Fruit fly (Drosophila melanogaster) whole organism, embryonic: Measurements from ENCODE around the gene CG5790.
A peak's percentile ranks its signal among the peaks of the same experiment; 100 is the strongest.

Experiments used
- Aef1 ChIP-seq: fragments of 200-800 bp; sonication (Bioruptor generic); IDR thresholded peaks from 3 replicates; pipeline ENCODE4 v1.3.6; 2022; ENCODE audit warnings: missing biosample characterization, missing genetic modification characterization
- Atf3 ChIP-seq: fragments of 200-800 bp; sonication (Bioruptor generic); optimal IDR thresholded peaks from 3 replicates; lab custom pipeline; 2016; ENCODE audit warnings: missing biosample characterization, missing genetic modification characterization
- C15 ChIP-seq: fragments of 200-800 bp; sonication (Bioruptor generic); IDR thresholded peaks from 3 replicates; pipeline ENCODE4 v1.3.6; 2022; ENCODE audit warnings: missing biosample characterization, missing genetic modification characterization
- CG10543 ChIP-seq: fragments of 200-800 bp; sonication (Bioruptor generic); optimal IDR thresholded peaks from 3 replicates; lab custom pipeline; 2017; ENCODE audit warnings: missing biosample characterization, mild to moderate bottlenecking, missing genetic modification characterization, moderate library complexity
- CG10654 ChIP-seq: fragments of 200-800 bp; sonication (Bioruptor generic); optimal IDR thresholded peaks from 2 replicates; lab custom pipeline; 2016; ENCODE audit warnings: missing biosample characterization, missing genetic modification characterization
- CG11398 ChIP-seq: fragments of 200-800 bp; sonication (Bioruptor generic); optimal IDR thresholded peaks from 2 replicates; lab custom pipeline; 2016; ENCODE audit warnings: missing biosample characterization, missing genetic modification characterization
- CG11504 ChIP-seq: fragments of 200-800 bp; sonication (Bioruptor generic); optimal IDR thresholded peaks from 3 replicates; lab custom pipeline; 2019; ENCODE audit warnings: missing biosample characterization, mild to moderate bottlenecking, missing genetic modification characterization, moderate library complexity
- CG11723 ChIP-seq: fragments of 200-800 bp; sonication (Bioruptor generic); optimal IDR thresholded peaks from 2 replicates; lab custom pipeline; 2017; ENCODE audit warnings: missing biosample characterization, mild to moderate bottlenecking, missing genetic modification characterization
- CG12071 ChIP-seq: fragments of 200-800 bp; sonication (Bioruptor generic); optimal IDR thresholded peaks from 3 replicates; lab custom pipeline; 2018; ENCODE audit warnings: missing biosample characterization, mild to moderate bottlenecking, missing genetic modification characterization
- CG12391 ChIP-seq: fragments of 200-800 bp; sonication (Bioruptor generic); optimal IDR thresholded peaks from 3 replicates; lab custom pipeline; 2018; ENCODE audit warnings: missing biosample characterization, mild to moderate bottlenecking, missing genetic modification characterization, moderate library complexity
- CG15011 ChIP-seq: fragments of 200-800 bp; sonication (Bioruptor generic); optimal IDR thresholded peaks from 3 replicates; lab custom pipeline; 2018; ENCODE audit warnings: missing biosample characterization, mild to moderate bottlenecking, missing genetic modification characterization
- CG15479 ChIP-seq: fragments of 200-800 bp; sonication (Bioruptor generic); optimal IDR thresholded peaks from 3 replicates; lab custom pipeline; 2019; ENCODE audit warnings: missing biosample characterization, mild to moderate bottlenecking, missing genetic modification characterization, moderate library complexity
- CG16779 ChIP-seq: fragments of 200-800 bp; sonication (Bioruptor generic); IDR thresholded peaks from 2 replicates; pipeline ENCODE4 v1.3.6; 2022; ENCODE audit warnings: missing biosample characterization, missing genetic modification characterization
- CG17359 ChIP-seq: fragments of 200-800 bp; sonication (Bioruptor generic); optimal IDR thresholded peaks from 3 replicates; lab custom pipeline; 2018; ENCODE audit warnings: missing biosample characterization, mild to moderate bottlenecking, missing genetic modification characterization, moderate library complexity
- CG2678 ChIP-seq: fragments of 200-800 bp; sonication (Bioruptor generic); optimal IDR thresholded peaks from 3 replicates; lab custom pipeline; 2019; ENCODE audit warnings: missing biosample characterization, mild to moderate bottlenecking, missing genetic modification characterization, moderate library complexity
- CG31441 ChIP-seq: fragments of 200-800 bp; sonication (Bioruptor generic); IDR thresholded peaks from 2 replicates; pipeline ENCODE4 v1.3.6; 2022; ENCODE audit warnings: missing biosample characterization, missing genetic modification characterization
- CG3163 ChIP-seq: fragments of 200-800 bp; sonication (Bioruptor generic); optimal IDR thresholded peaks from 3 replicates; lab custom pipeline; 2016; ENCODE audit warnings: missing biosample characterization, missing genetic modification characterization
- CG32772 ChIP-seq: fragments of 200-800 bp; sonication (Bioruptor generic); IDR thresholded peaks from 2 replicates; pipeline ENCODE4 v1.3.6; 2022; ENCODE audit warnings: missing biosample characterization, missing genetic modification characterization
- CG3726 ChIP-seq: fragments of 200-800 bp; sonication (Bioruptor generic); IDR thresholded peaks from 3 replicates; pipeline ENCODE4, ENCODE4 v1.3.6; 2022; ENCODE audit warnings: missing biosample characterization, missing genetic modification characterization
- CG4282 ChIP-seq: fragments of 200-800 bp; sonication (Bioruptor generic); optimal IDR thresholded peaks from 2 replicates; lab custom pipeline; 2016; ENCODE audit warnings: missing biosample characterization, missing genetic modification characterization
- CG43689 ChIP-seq: fragments of 200-800 bp; sonication (Bioruptor generic); IDR thresholded peaks from 2 replicates; pipeline ENCODE4 v1.3.6; 2022; ENCODE audit warnings: missing biosample characterization, missing genetic modification characterization
- CG4404 ChIP-seq: fragments of 200-800 bp; sonication (Bioruptor generic); IDR thresholded peaks from 2 replicates; pipeline ENCODE4 v1.3.6; 2022; ENCODE audit warnings: missing biosample characterization, missing genetic modification characterization
- CG6689 ChIP-seq: fragments of 200-800 bp; sonication (Bioruptor generic); IDR thresholded peaks from 2 replicates; pipeline ENCODE4 v1.3.6; 2022; ENCODE audit warnings: missing biosample characterization, missing genetic modification characterization
- CG7839 ChIP-seq: fragments of 200-800 bp; sonication (Bioruptor generic); optimal IDR thresholded peaks from 3 replicates; lab custom pipeline; 2018; ENCODE audit warnings: missing biosample characterization, mild to moderate bottlenecking, missing genetic modification characterization, moderate library complexity
- CG8281 ChIP-seq: fragments of 200-800 bp; sonication (Bioruptor generic); optimal IDR thresholded peaks from 2 replicates; lab custom pipeline; 2018; ENCODE audit warnings: missing biosample characterization, mild to moderate bottlenecking, missing genetic modification characterization, moderate library complexity
- CG9437 ChIP-seq: fragments of 200-800 bp; sonication (Bioruptor generic); optimal IDR thresholded peaks from 2 replicates; lab custom pipeline; 2018; ENCODE audit warnings: missing biosample characterization, mild to moderate bottlenecking, missing genetic modification characterization
- CTCF ChIP-seq: fragments of 200-800 bp; sonication (Bioruptor generic); optimal IDR thresholded peaks from 2 replicates; lab custom pipeline; 2017; ENCODE audit warnings: missing biosample characterization, mild to moderate bottlenecking, missing genetic modification characterization, moderate library complexity
- Deaf1 ChIP-seq: fragments of 200-800 bp; optimal IDR thresholded peaks from 3 replicates; lab custom pipeline; 2019; ENCODE audit warnings: missing biosample characterization, mild to moderate bottlenecking, missing genetic modification characterization, moderate library complexity
- Dref ChIP-seq: fragments of 200-800 bp; sonication (Bioruptor generic); IDR thresholded peaks from 2 replicates; pipeline ENCODE4 v1.3.6; 2022; ENCODE audit warnings: missing biosample characterization, missing genetic modification characterization
- Drgx ChIP-seq: fragments of 200-800 bp; sonication (Bioruptor generic); IDR thresholded peaks from 2 replicates; pipeline ENCODE4 v1.3.6; 2022; ENCODE audit warnings: missing biosample characterization, missing genetic modification characterization
- E2f2 ChIP-seq: fragments of 200-800 bp; sonication (Bioruptor generic); IDR thresholded peaks from 2 replicates; pipeline ENCODE4 v1.3.6; 2022; ENCODE audit warnings: missing biosample characterization, missing genetic modification characterization
- Gsc ChIP-seq: fragments of 200-800 bp; sonication (Bioruptor generic); IDR thresholded peaks from 2 replicates; pipeline ENCODE4 v1.3.6; 2022; ENCODE audit warnings: missing biosample characterization, missing genetic modification characterization
- H15 ChIP-seq: fragments of 200-800 bp; sonication (Bioruptor generic); IDR thresholded peaks from 3 replicates; pipeline ENCODE4 v1.3.6; 2022; ENCODE audit warnings: missing biosample characterization, missing genetic modification characterization
- HLH4C ChIP-seq: fragments of 200-800 bp; sonication (Bioruptor generic); IDR thresholded peaks from 3 replicates; pipeline ENCODE4 v1.3.6; 2022; ENCODE audit warnings: missing biosample characterization, missing genetic modification characterization; ENCODE audit not compliant: partially characterized antibody
- Hmr ChIP-seq: fragments of 200-800 bp; sonication (Bioruptor generic); optimal IDR thresholded peaks from 3 replicates; lab custom pipeline; 2017; ENCODE audit warnings: mild to moderate bottlenecking, missing biosample characterization, missing genetic modification reagents, missing genetic modification characterization
- Ravus ChIP-seq: fragments of 200-800 bp; sonication (Bioruptor generic); IDR thresholded peaks from 2 replicates; pipeline ENCODE4 v1.3.6; 2022; ENCODE audit warnings: missing biosample characterization, missing genetic modification characterization
- Side ChIP-seq: fragments of 200-800 bp; sonication (Bioruptor generic); optimal IDR thresholded peaks from 2 replicates; lab custom pipeline; 2016; ENCODE audit warnings: missing biosample characterization, missing genetic modification characterization
- Sox100B ChIP-seq: fragments of 200-800 bp; sonication (Bioruptor generic); optimal IDR thresholded peaks from 3 replicates; lab custom pipeline; 2018; ENCODE audit warnings: missing biosample characterization, mild to moderate bottlenecking, missing genetic modification characterization
- Sry-β ChIP-seq: fragments of 200-800 bp; sonication (Bioruptor generic); optimal IDR thresholded peaks from 2 replicates; lab custom pipeline; 2018; ENCODE audit warnings: missing biosample characterization, mild to moderate bottlenecking, missing genetic modification characterization, moderate library complexity
- ab ChIP-seq: fragments of 200-800 bp; sonication (Bioruptor generic); optimal IDR thresholded peaks from 2 replicates; lab custom pipeline; 2016; ENCODE audit warnings: missing biosample characterization, missing genetic modification characterization
- exex ChIP-seq: fragments of 200-800 bp; sonication (Bioruptor generic); optimal IDR thresholded peaks from 4 replicates; lab custom pipeline; 2018; ENCODE audit warnings: missing biosample characterization, mild to moderate bottlenecking, missing genetic modification characterization, moderate library complexity
- gce ChIP-seq: fragments of 200-800 bp; sonication (Bioruptor generic); IDR thresholded peaks from 3 replicates; pipeline ENCODE4 v1.3.6; 2022; ENCODE audit warnings: missing biosample characterization, missing genetic modification characterization
- hkb ChIP-seq, 2 experiments: fragments of 200-800 bp in 1 of 2; fragments of >200 bp in 1 of 2; sonication (Bioruptor generic) in 1 of 2; IDR thresholded peaks in 1 of 2; optimal IDR thresholded peaks in 1 of 2; 2 replicates each; pipeline versions ENCODE4 v1.3.6 to Lab custom; 2017 to 2022; ENCODE audit warnings: missing biosample characterization in 1 of 2, missing genetic modification characterization in 1 of 2
- hth ChIP-seq: fragments of >200 bp; optimal IDR thresholded peaks from 2 replicates; lab custom pipeline; 2017; ENCODE audit warnings: inconsistent platforms
- lab ChIP-seq: fragments of 200-800 bp; sonication (Bioruptor generic); optimal IDR thresholded peaks from 3 replicates; lab custom pipeline; 2017; ENCODE audit warnings: missing biosample characterization, missing genetic modification characterization, mild to moderate bottlenecking, moderate library complexity, missing genetic modification reagents
- pita ChIP-seq: fragments of 200-800 bp; sonication (Bioruptor generic); optimal IDR thresholded peaks from 2 replicates; lab custom pipeline; 2017; ENCODE audit warnings: missing biosample characterization, mild to moderate bottlenecking, missing genetic modification characterization
- repo ChIP-seq: fragments of 200-800 bp; sonication (Bioruptor generic); optimal IDR thresholded peaks from 2 replicates; lab custom pipeline; 2016; ENCODE audit warnings: missing biosample characterization, missing genetic modification characterization
- rib ChIP-seq: fragments of 200-800 bp; sonication (Bioruptor generic); IDR thresholded peaks from 2 replicates; pipeline ENCODE4 v1.3.6; 2022; ENCODE audit warnings: missing biosample characterization, missing genetic modification characterization
- sna ChIP-seq: fragments of 200-800 bp; sonication (Bioruptor generic); IDR thresholded peaks from 2 replicates; pipeline ENCODE4 v1.3.6; 2022; ENCODE audit warnings: missing biosample characterization, missing genetic modification characterization; ENCODE audit not compliant: partially characterized antibody
- ssp ChIP-seq: fragments of 200-800 bp; sonication (Bioruptor generic); IDR thresholded peaks from 2 replicates; pipeline ENCODE4 v1.3.6; 2022; ENCODE audit warnings: missing biosample characterization, missing genetic modification characterization
- trh ChIP-seq: fragments of 200-800 bp; sonication (Bioruptor generic); optimal IDR thresholded peaks from 2 replicates; lab custom pipeline; 2016; ENCODE audit warnings: missing biosample characterization, missing genetic modification characterization
- ttk ChIP-seq: fragments of 200-800 bp; sonication (Bioruptor generic); IDR thresholded peaks from 2 replicates; pipeline ENCODE4 v2.1.2; 2022; ENCODE audit warnings: missing biosample characterization, missing genetic modification characterization

Gene CG5790

dm6 chr2L:18310489-18310888 lies 15.8 kb downstream of the CG5790 start (continued):
- TF ChIP-seq gce (GFP tag; lab: Robert Waterston, UW) (no peak), rib (GFP tag; lab: Robert Waterston, UW) (no peak), Hmr (GFP tag; lab: Kevin White, UChicago) (peak; percentile 32), CG11723 (GFP tag; lab: Kevin White, UChicago) (no peak), E2f2 (GFP tag; lab: Robert Waterston, UW) (peak; percentile 32; the same call in 1 of the 2 replicates), Dref (GFP tag; lab: Robert Waterston, UW) (no peak), CG31441 (GFP tag; lab: Robert Waterston, UW) (peak; percentile 86), CG2678 (tag; lab: Kevin White, UChicago) (peak; percentile 72), CG17359 (tag; lab: Kevin White, UChicago) (peak; percentile 73), CTCF (GFP tag; lab: Kevin White, UChicago) (no peak), CG12071 (no peak), CG16779 (GFP tag; lab: Robert Waterston, UW) (no peak), CG6689 (peak; percentile 67), trh (no peak), CG7839 (peak; percentile 61), Sox100B (GFP tag; lab: Kevin White, UChicago) (peak; percentile 66), CG9437 (GFP tag; lab: Kevin White, UChicago) (peak; percentile 39), Deaf1 (tag; lab: Kevin White, UChicago) (peak; percentile 37), CG12391 (tag; lab: Kevin White, UChicago) (peak; percentile 76), CG3163 (GFP tag; lab: Kevin White, UChicago) (no peak), hth (lab: Kevin White, UChicago) (no peak), C15 (GFP tag; lab: Robert Waterston, UW) (no peak), CG10543 (GFP tag; lab: Kevin White, UChicago) (no peak), ab (GFP tag; lab: Kevin White, UChicago) (no peak), CG11398 (GFP tag; lab: Kevin White, UChicago) (no peak), Drgx (peak; percentile 85), exex (tag; lab: Kevin White, UChicago) (no peak), H15 (0 out of 3 replicates have a peak, but pooled peaks have one; percentile 45), CG3726 (GFP tag; lab: Robert Waterston, UW) (no peak; the same call in 2 of the 3 replicates), CG32772 (GFP tag; lab: Robert Waterston, UW) (peak; percentile 52; the same call in 1 of the 2 replicates), CG4282 (GFP tag; lab: Kevin White, UChicago) (no peak), HLH4C (GFP tag; lab: Robert Waterston, UW) (no peak), Side (GFP tag; lab: Kevin White, UChicago) (no peak), CG11504 (tag; lab: Kevin White, UChicago) (peak; percentile 98), CG15479 (GFP tag; lab: Kevin White, UChicago) (no peak), ssp (GFP tag; lab: Robert Waterston, UW) (peak; percentile 42; the same call in 1 of the 2 replicates), Atf3 (GFP tag; lab: Kevin White, UChicago) (no peak), hkb (optimal IDR thresholded peaks at IDR 0.05; lab: Kevin White, UChicago) (no peak), hkb (GFP tag; IDR thresholded peaks at IDR 0.05; lab: Robert Waterston, UW) (peak; percentile 85), repo (GFP tag; lab: Kevin White, UChicago) (no peak), CG4404 (peak; percentile 38; the same call in 1 of the 2 replicates), Aef1 (peak; percentile 62), CG10654 (GFP tag; lab: Kevin White, UChicago) (peak; percentile 32), CG8281 (tag; lab: Kevin White, UChicago) (peak; percentile 29), sna (GFP tag; lab: Robert Waterston, UW) (no peak), CG15011 (GFP tag; lab: Kevin White, UChicago) (peak; percentile 38), Ravus (peak; percentile 25; the same call in 1 of the 2 replicates), pita (GFP tag; lab: Kevin White, UChicago) (no peak), Gsc (no peak), lab (GFP tag; lab: Kevin White, UChicago) (peak; percentile 60), CG43689 (no peak), Sry-β (GFP tag; lab: Kevin White, UChicago) (no peak), ttk (GFP tag; lab: Robert Waterston, UW) (peak; percentile 53; the same call in 1 of the 2 replicates)
